Worm (Caenorhabditis elegans) whole organism, midembryonic: Measurements from ENCODE around the gene M199.8.

ENCODE experiments used
- cog-1 ChIP-seq: sonication (generic microtip); optimal IDR thresholded peaks from 2 replicates; lab custom pipeline; 2016; ENCODE audit warnings: missing genetic modification characterization, missing compliant biosample characterization
- tab-1 ChIP-seq: fragments of 200-800 bp; sonication (Bioruptor generic); IDR thresholded peaks from 2 replicates; pipeline ENCODE4 v1.3.6; 2022; ENCODE audit warnings: missing genetic modification characterization, missing compliant biosample characterization
- ztf-29 ChIP-seq: fragments of 200-800 bp; sonication (Bioruptor generic); IDR thresholded peaks from 2 replicates; pipeline ENCODE4 v1.3.6; 2022; ENCODE audit warnings: missing genetic modification reagents, missing genetic modification characterization, missing compliant biosample characterization

ce11 chrIV:15114324-15114723 lies 19.5 kb downstream of the M199.8 start, which contains the start of gene M199.135:
- TF ChIP-seq tab-1 (GFP tag; lab: Robert Waterston, UW) (no peak), ztf-29 (no peak), cog-1 (tag; lab: Kevin White, UChicago) (no peak)
